Worm (Caenorhabditis elegans): Measurements from ENCODE around the gene C08E8.5.

DNA sequence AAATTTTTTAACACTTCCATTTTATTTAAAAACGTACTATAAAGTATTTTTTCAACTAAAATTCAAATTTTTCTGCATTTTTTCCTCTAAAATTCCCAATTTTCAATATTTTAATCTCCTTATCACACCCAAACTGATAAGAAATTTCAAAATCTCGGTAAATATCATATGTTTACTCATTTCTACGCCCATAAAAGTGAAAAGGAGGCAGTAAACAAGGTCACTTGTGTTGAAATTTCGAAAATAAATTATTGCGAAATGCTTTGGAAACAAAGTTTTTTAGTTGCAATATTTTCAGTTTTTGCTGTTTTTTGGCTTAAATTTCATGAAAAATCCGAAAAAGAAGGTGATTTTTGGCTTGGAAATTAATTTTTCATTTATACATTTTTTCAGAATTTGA lies 11.8 kb upstream of the C08E8.5 start, which contains the start of gene C08E8.4:
- TF ChIP-seq klf-2 (GFP tag; conservative IDR thresholded peaks at IDR 0.05), result no peak
- no peak for TF ChIP-seq med-1 (GFP tag; optimal IDR thresholded peaks at IDR 0.05; ENCODE audit: insufficient read depth)
- TF ChIP-seq ztf-29 (GFP tag; IDR thresholded peaks at IDR 0.05), result no peak
- TF ChIP-seq tab-1 (GFP tag; IDR thresholded peaks at IDR 0.05), result no peak

All from whole organism, midembryonic.